Worm (Caenorhabditis elegans): ENCODE measurements around the gene mltn-9.
A peak's percentile ranks its signal among the peaks of the same experiment; 100 is the strongest.

- TF ChIP-seq flt-1 (GFP tag; IDR thresholded peaks at IDR 0.05) (peak; percentile 84), cog-1 (tag; optimal IDR thresholded peaks at IDR 0.05) (no peak)
These were observed 19.3 kb downstream of the mltn-9 start for ce11 chrII:14635179-14635578.

Measured in whole organism, midembryonic.